Worm (Caenorhabditis elegans): ENCODE measurements around the gene mbf-1.

Gene mbf-1

ce11 chrIV:11523685-11524084, 43.5 kb upstream of the mbf-1 start:
- TF ChIP-seq T07F8.4 (tag; optimal IDR thresholded peaks at IDR 0.05) (no peak), hsf-1 (GFP tag; IDR thresholded peaks at IDR 0.05) (no peak), aptf-2 (GFP tag; conservative IDR thresholded peaks at IDR 0.05) (no peak), Y56A3A.18 (GFP tag; IDR thresholded peaks at IDR 0.05) (no peak), ceh-79 (tag; optimal IDR thresholded peaks at IDR 0.05) (no peak), B0019.2 (GFP tag; conservative IDR thresholded peaks at IDR 0.05) (no peak), ccch-3 (GFP tag; optimal IDR thresholded peaks at IDR 0.05) (no peak), rcor-1 (GFP tag; IDR thresholded peaks at IDR 0.05) (0 out of 2 replicates have a peak, but pooled peaks have one; percentile 14), K12H6.12 (tag; optimal IDR thresholded peaks at IDR 0.05) (no peak), K11D2.4 (GFP tag; IDR thresholded peaks at IDR 0.05) (no peak), madf-6 (GFP tag; IDR thresholded peaks at IDR 0.05) (0 out of 2 replicates have a peak, but pooled peaks have one; percentile 9), lin-35 (GFP tag; optimal IDR thresholded peaks at IDR 0.05) (peak in 1 of 3 experiments; percentile 1), ztf-25 (GFP tag; IDR thresholded peaks at IDR 0.05) (no peak), attf-3 (GFP tag; conservative IDR thresholded peaks at IDR 0.05) (0 out of 2 replicates have a peak, but pooled peaks have one; percentile 15), ekl-4 (GFP tag; IDR thresholded peaks at IDR 0.05) (0 out of 2 replicates have a peak, but pooled peaks have one; percentile 9), F23B12.7 (tag; optimal IDR thresholded peaks at IDR 0.05; ENCODE audit: insufficient read depth) (no peak), lir-1 (GFP tag; conservative IDR thresholded peaks at IDR 0.05) (peak; percentile 83), egl-18 (GFP tag; IDR thresholded peaks at IDR 0.05) (no peak), ztf-6 (GFP tag; IDR thresholded peaks at IDR 0.05) (no peak), Y67H2A.10 (GFP tag; conservative IDR thresholded peaks at IDR 0.05) (no peak), lin-26 (GFP tag; IDR thresholded peaks at IDR 0.05) (0 out of 2 replicates have a peak, but pooled peaks have one; percentile 55), F37B4.10 (GFP tag; IDR thresholded peaks at IDR 0.05) (no peak), ceh-58 (GFP tag; IDR thresholded peaks at IDR 0.05) (no peak), snpc-1.3 (tag; optimal IDR thresholded peaks at IDR 0.05; ENCODE audit: insufficient read depth) (no peak), C17E4.6 (GFP tag; IDR thresholded peaks at IDR 0.05) (no peak), F10E7.11 (tag; optimal IDR thresholded peaks at IDR 0.05) (no peak), tbx-9 (tag; optimal IDR thresholded peaks at IDR 0.05; ENCODE audit: borderline replicate concordance) (no peak), F33H1.4 (GFP tag; IDR thresholded peaks at IDR 0.05) (no peak), nhr-90 (tag; optimal IDR thresholded peaks at IDR 0.05) (no peak), mcd-1 (GFP tag; IDR thresholded peaks at IDR 0.05) (no peak)

DNA sequence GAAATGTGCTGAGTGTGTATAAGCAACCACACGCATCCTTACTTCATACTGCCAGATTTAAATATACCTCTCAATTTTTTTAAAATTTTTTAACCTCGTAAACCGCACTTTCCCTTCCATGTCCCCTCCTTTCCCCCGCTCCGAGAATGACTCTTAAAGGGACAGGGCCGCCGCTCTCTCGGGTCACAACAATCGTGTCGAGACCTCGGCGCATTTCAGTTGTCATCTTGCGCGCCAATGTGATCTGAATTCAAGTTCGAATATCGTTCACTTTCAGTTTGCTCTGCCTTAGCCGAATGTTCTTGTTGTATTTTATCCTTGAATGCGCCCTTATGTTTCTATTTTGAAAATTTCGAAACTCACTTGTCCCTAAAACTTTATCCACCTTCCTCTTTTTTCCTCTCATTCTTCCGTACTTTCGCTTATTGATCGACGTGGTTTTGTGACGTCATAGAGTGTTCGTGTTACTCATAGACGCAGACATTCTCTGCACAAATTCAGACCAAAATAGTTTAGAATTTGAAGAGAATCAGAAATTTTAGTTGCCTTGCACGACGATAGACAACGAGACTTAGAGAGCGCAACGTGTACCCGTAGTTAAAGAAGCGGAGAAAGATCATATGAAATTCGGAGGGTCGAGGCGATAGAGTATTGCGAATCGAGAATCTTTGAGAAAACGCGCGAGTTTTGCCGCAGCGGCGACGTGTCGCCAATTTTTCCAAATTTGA, 42.2 kb upstream of the mbf-1 start:
- TF ChIP-seq dpff-1 (tag; optimal IDR thresholded peaks at IDR 0.05) = no peak
- TF ChIP-seq K12H6.12 (tag; optimal IDR thresholded peaks at IDR 0.05) = peak; percentile 60
- peak; percentile 1 for TF ChIP-seq tbp1 (GFP tag; optimal IDR thresholded peaks at IDR 0.05)
- peak; percentile 80 for TF ChIP-seq madf-6 (GFP tag; IDR thresholded peaks at IDR 0.05)
- peak; percentile 31 for TF ChIP-seq snpc-1.3 (tag; optimal IDR thresholded peaks at IDR 0.05; ENCODE audit: insufficient read depth)
- peak; percentile 73 for TF ChIP-seq madf-10 (tag; optimal IDR thresholded peaks at IDR 0.05)
- no peak for TF ChIP-seq ceh-27 (GFP tag; optimal IDR thresholded peaks at IDR 0.05)
- TF ChIP-seq attf-5 (GFP tag; optimal IDR thresholded peaks at IDR 0.05) = peak; percentile 71
- no peak for TF ChIP-seq B0035.1 (tag; optimal IDR thresholded peaks at IDR 0.05)
- 0 out of 2 replicates have a peak, but pooled peaks have one; percentile 60 for TF ChIP-seq F37B4.10 (GFP tag; IDR thresholded peaks at IDR 0.05)
- TF ChIP-seq ztf-26 (tag; optimal IDR thresholded peaks at IDR 0.05) = peak; percentile 10
- TF ChIP-seq lin-35 (GFP tag; optimal IDR thresholded peaks at IDR 0.05) = peak in 1 of 3 experiments; percentile 60
- peak; percentile 36 for TF ChIP-seq athp-1 (tag; optimal IDR thresholded peaks at IDR 0.05)
- 0 out of 2 replicates have a peak, but pooled peaks have one; percentile 48 for TF ChIP-seq hsf-1 (GFP tag; IDR thresholded peaks at IDR 0.05)
- peak; percentile 29 for TF ChIP-seq gei-17 (GFP tag; optimal IDR thresholded peaks at IDR 0.05)
- TF ChIP-seq ztf-18 (tag; optimal IDR thresholded peaks at IDR 0.05) = no peak
- peak; percentile 87 for TF ChIP-seq atf-7 (tag; optimal IDR thresholded peaks at IDR 0.05)
- TF ChIP-seq F39B2.1 (GFP tag; IDR thresholded peaks at IDR 0.05) = no peak
- TF ChIP-seq lin-54 (GFP tag; optimal IDR thresholded peaks at IDR 0.05) = peak; percentile 33
- peak; percentile 38 for TF ChIP-seq xnd-1 (tag; optimal IDR thresholded peaks at IDR 0.05)
- TF ChIP-seq mcd-1 (GFP tag; IDR thresholded peaks at IDR 0.05) = peak; percentile 20; the same call in 1 of the 2 replicates
- no peak for TF ChIP-seq egl-44 (GFP tag; IDR thresholded peaks at IDR 0.05)
- TF ChIP-seq efl-1 (GFP tag; optimal IDR thresholded peaks at IDR 0.05) = peak; percentile 78
